Fruit fly (Drosophila melanogaster) S2 (cell line): ENCODE measurements around the gene lbl.

Experiments
- CG8478 ChIP-seq: fragments of >200 bp; optimal IDR thresholded peaks from 2 replicates; lab custom pipeline; 2018
- CTCF ChIP-seq, 2 experiments: fragments of >200 bp; optimal IDR thresholded peaks; 2 replicates each; lab custom pipeline; 2018

DNA sequence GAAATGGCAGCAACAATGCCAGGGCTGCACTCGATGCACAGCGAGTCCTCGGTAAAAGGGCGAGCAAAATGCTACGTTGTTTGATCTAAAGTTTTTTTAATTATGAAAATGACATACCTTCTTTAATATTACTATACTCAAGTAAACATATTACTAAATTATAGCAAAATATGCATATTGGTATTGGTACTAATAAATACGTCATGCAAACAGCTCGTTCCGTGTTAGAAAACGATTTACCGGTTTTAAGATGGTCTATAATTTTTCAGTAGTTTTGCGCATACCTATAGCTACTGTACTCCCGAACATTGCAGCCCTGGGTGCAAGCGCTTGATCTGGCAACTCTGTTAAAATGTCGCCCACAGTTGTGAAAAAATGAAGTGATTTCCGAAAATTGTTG lies 68.7 kb downstream of the lbl start:
- no peak for TF ChIP-seq CG8478 (lab: Kevin White, UChicago)
- TF ChIP-seq CTCF (optimal IDR thresholded peaks at IDR 0.05; lab: Kevin White, UChicago) = no peak
